Fruit fly (Drosophila melanogaster): ENCODE measurements around the gene SmydA-9.
A peak's percentile ranks its signal among the peaks of the same experiment; 100 is the strongest.

The SmydA-9 gene

DNA sequence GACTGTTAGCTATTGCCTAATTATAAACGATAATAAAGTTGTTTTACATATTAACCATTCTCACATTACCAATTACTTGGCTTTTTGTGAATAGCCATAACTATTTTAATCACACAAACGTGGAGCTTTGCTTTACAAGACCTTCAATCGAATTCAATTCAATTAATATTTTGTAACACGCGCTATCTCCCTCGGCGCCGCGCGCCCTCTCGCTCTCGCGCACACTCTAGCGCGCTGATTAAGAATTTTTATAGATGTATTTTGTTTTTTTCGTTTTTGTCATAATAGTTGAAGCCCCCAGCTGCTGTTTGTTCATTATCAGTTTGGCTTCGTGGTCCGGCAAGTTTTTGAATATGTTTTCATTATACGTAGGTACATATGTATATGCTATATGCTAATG lies 9.6 kb downstream of the SmydA-9 start:
- TF ChIP-seq CG14711 (tag; optimal IDR thresholded peaks at IDR 0.05) (no peak), Mnt (GFP tag; optimal IDR thresholded peaks at IDR 0.05) (peak; percentile 84), cnc (optimal IDR thresholded peaks at IDR 0.05) (no peak)

DNA sequence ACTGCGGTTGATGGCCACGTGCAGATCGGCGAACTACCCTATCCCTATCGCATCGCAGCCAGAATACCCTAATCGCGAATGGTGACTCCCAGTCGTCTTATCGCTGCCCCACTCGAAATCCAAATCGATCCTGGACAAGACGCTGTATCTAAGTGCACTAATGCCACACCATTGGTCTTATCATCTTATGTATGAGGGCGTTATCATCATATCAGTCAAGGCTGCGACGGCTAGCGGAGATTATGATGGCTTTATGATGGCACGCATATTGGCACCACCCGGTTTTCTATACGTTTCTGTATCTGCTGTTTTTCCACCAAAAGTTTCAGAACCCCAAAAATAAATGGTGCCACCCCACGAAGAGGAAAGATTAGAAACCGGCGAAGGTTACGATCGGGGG lies 10.5 kb downstream of the SmydA-9 start:
- TF ChIP-seq CG5204 (GFP tag; optimal IDR thresholded peaks at IDR 0.05) = no peak
- TF ChIP-seq tj (GFP tag; optimal IDR thresholded peaks at IDR 0.05) = no peak
- peak; percentile 58 for TF ChIP-seq Mnt (GFP tag; optimal IDR thresholded peaks at IDR 0.05)
- no peak for TF ChIP-seq CG7101 (tag; optimal IDR thresholded peaks at IDR 0.05)

DNA sequence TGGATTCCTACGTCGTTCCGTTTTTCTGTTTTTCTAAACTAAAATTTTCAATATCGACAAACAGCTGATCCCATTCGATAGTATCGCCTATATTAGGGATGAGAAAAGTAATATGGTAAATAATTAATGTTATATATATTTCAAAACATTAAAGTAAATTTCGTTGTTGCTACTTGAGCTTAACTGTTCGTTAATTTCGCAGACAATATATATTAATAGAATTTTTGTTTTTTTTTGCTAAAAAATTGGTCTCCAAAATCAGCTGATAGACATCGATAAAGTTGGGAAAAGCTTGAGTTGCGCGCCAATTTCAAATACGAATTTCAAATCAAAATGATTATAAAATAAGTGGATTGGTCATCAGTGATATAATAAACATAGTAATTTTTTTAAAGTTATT lies 14.3 kb downstream of the SmydA-9 start, which contains the start of gene CG12118:
CG12118 (minus strand) TSS at position 53 of the 400 bp plus-strand sequence.
- peak; percentile 85 for TF ChIP-seq CG7101 (tag; optimal IDR thresholded peaks at IDR 0.05)
- TF ChIP-seq bab1 (GFP tag; optimal IDR thresholded peaks at IDR 0.05) = peak; percentile 96
- no peak for TF ChIP-seq cnc (optimal IDR thresholded peaks at IDR 0.05)
- no peak for TF ChIP-seq Clk (GFP tag; optimal IDR thresholded peaks at IDR 0.05)
- TF ChIP-seq CG1620 (GFP tag; optimal IDR thresholded peaks at IDR 0.05) = peak; percentile 87
- TF ChIP-seq pad (GFP tag; optimal IDR thresholded peaks at IDR 0.05) = peak; percentile 58
- TF ChIP-seq toe (GFP tag; optimal IDR thresholded peaks at IDR 0.05) = peak; percentile 32
- TF ChIP-seq ovo (GFP tag; optimal IDR thresholded peaks at IDR 0.05) = peak; percentile 60
- TF ChIP-seq cic (GFP tag; optimal IDR thresholded peaks at IDR 0.05) = peak; percentile 1
- peak; percentile 87 for TF ChIP-seq CG14711 (tag; optimal IDR thresholded peaks at IDR 0.05)
- no peak for TF ChIP-seq Hr96 (GFP tag; optimal IDR thresholded peaks at IDR 0.05)
- TF ChIP-seq CG5204 (GFP tag; optimal IDR thresholded peaks at IDR 0.05) = peak; percentile 17
- TF ChIP-seq CG12768 (GFP tag; optimal IDR thresholded peaks at IDR 0.05) = peak; percentile 16
- peak; percentile 69 for TF ChIP-seq Mnt (GFP tag; optimal IDR thresholded peaks at IDR 0.05)
- TF ChIP-seq CG33017 (tag; optimal IDR thresholded peaks at IDR 0.05) = peak; percentile 56
- TF ChIP-seq CG7045 (GFP tag; optimal IDR thresholded peaks at IDR 0.05) = peak; percentile 10
- TF ChIP-seq CG11617 (GFP tag; optimal IDR thresholded peaks at IDR 0.05) = peak; percentile 84
- peak; percentile 67 for TF ChIP-seq Crg-1 (GFP tag; optimal IDR thresholded peaks at IDR 0.05)
- no peak for TF ChIP-seq kay (GFP tag; ENCODE audit: borderline replicate concordance)
- peak; percentile 71 for TF ChIP-seq tj (GFP tag; optimal IDR thresholded peaks at IDR 0.05)

DNA sequence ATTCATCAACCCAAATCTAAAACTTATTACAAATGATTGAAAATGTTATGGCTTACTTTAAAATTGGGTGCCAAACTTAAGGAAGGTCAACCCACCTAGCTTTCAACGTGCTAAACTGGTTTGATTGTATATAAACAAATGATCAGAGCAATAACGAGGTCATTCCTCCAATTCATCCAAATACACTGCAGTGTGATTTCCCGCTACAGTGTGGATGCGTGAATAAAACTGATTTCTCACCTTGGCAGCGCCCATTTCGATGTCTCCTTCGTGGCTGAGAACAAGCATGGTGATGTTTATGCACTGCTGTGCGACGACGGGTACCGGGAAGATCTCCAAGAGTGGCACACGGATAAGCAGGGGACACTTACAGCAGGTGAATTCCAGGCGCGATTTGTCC lies 15.4 kb downstream of the SmydA-9 start:
- TF ChIP-seq CG11617 (GFP tag; optimal IDR thresholded peaks at IDR 0.05) (no peak), ovo (GFP tag; optimal IDR thresholded peaks at IDR 0.05) (no peak), CG5204 (GFP tag; optimal IDR thresholded peaks at IDR 0.05) (no peak), CG7045 (GFP tag; optimal IDR thresholded peaks at IDR 0.05) (no peak), CG33017 (tag; optimal IDR thresholded peaks at IDR 0.05) (no peak), Clk (GFP tag; optimal IDR thresholded peaks at IDR 0.05) (no peak), CG12768 (GFP tag; optimal IDR thresholded peaks at IDR 0.05) (no peak), Mnt (GFP tag; optimal IDR thresholded peaks at IDR 0.05) (no peak), toe (GFP tag; optimal IDR thresholded peaks at IDR 0.05) (no peak), bab1 (GFP tag; optimal IDR thresholded peaks at IDR 0.05) (no peak), CG1620 (GFP tag; optimal IDR thresholded peaks at IDR 0.05) (no peak)

DNA sequence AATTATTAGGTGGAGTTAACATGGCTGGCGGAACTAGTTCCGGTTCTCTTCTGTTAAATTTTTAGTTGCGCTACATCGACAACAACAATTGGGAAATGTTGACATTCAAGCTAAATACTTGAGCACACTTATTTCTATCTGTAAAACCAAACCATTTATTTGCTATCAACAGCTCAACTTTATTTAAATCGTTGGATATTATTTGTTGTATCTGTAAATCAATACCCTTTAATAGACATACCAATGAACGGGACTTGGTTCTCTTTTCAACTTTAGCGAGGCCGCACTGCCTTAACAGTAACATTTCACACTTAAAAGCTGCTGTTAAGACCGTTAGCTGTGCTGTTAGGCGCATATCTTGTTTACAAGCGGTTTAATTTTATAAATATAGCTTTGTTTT lies 17.1 kb downstream of the SmydA-9 start, which contains the start of gene CG12106:
CG12106 (plus strand) TSS at position 295 of the 400 bp plus-strand sequence.
- no peak for TF ChIP-seq cnc (optimal IDR thresholded peaks at IDR 0.05)
- TF ChIP-seq ovo (GFP tag; optimal IDR thresholded peaks at IDR 0.05) = peak; percentile 57
- TF ChIP-seq tj (GFP tag; optimal IDR thresholded peaks at IDR 0.05) = no peak
- peak; percentile 25 for TF ChIP-seq CG11617 (GFP tag; optimal IDR thresholded peaks at IDR 0.05)
- peak; percentile 24 for TF ChIP-seq toe (GFP tag; optimal IDR thresholded peaks at IDR 0.05)
- peak; percentile 73 for TF ChIP-seq CG7101 (tag; optimal IDR thresholded peaks at IDR 0.05)
- TF ChIP-seq cic (GFP tag; optimal IDR thresholded peaks at IDR 0.05) = no peak
- peak; percentile 31 for TF ChIP-seq pad (GFP tag; optimal IDR thresholded peaks at IDR 0.05)
- TF ChIP-seq CG1620 (GFP tag; optimal IDR thresholded peaks at IDR 0.05) = peak; percentile 56
- peak; percentile 71 for TF ChIP-seq CG14711 (tag; optimal IDR thresholded peaks at IDR 0.05)
- TF ChIP-seq Clk (GFP tag; optimal IDR thresholded peaks at IDR 0.05) = no peak
- peak; percentile 39 for TF ChIP-seq CG5204 (GFP tag; optimal IDR thresholded peaks at IDR 0.05)
- no peak for TF ChIP-seq Hr96 (GFP tag; optimal IDR thresholded peaks at IDR 0.05)
- TF ChIP-seq Crg-1 (GFP tag; optimal IDR thresholded peaks at IDR 0.05) = peak; percentile 28
- peak; percentile 38 for TF ChIP-seq CG33017 (tag; optimal IDR thresholded peaks at IDR 0.05)
- peak; percentile 29 for TF ChIP-seq Mnt (GFP tag; optimal IDR thresholded peaks at IDR 0.05)
- TF ChIP-seq CG12768 (GFP tag; optimal IDR thresholded peaks at IDR 0.05) = peak; percentile 25
- TF ChIP-seq CG7045 (GFP tag; optimal IDR thresholded peaks at IDR 0.05) = no peak
- peak; percentile 60 for TF ChIP-seq bab1 (GFP tag; optimal IDR thresholded peaks at IDR 0.05)
- TF ChIP-seq kay (GFP tag; ENCODE audit: borderline replicate concordance) = no peak

DNA sequence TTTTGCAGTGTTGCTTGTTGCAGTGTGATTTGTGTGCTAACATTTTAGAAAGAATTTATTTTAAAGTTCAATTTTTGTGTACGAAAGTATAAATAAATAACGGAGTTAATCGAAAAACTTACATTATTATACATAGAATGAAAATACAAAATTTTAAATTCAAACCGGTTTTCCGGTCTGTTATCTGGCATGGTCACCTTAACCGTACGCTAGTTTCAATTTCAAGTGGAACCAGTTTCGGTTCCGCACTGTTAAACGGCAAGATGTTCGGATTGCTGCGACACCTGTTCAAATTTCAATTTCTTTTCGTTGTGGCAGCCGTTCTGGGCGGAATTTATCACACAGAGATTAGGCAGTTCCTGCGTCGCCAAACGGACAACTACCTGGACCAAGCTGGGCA lies 18.3 kb downstream of the SmydA-9 start, which contains the start of gene CG12056:
CG12056 (plus strand) TSS at position 241 of the 400 bp plus-strand sequence.
- TF ChIP-seq bab1 (GFP tag; optimal IDR thresholded peaks at IDR 0.05) = peak; percentile 35
- TF ChIP-seq CG1620 (GFP tag; optimal IDR thresholded peaks at IDR 0.05) = no peak

DNA sequence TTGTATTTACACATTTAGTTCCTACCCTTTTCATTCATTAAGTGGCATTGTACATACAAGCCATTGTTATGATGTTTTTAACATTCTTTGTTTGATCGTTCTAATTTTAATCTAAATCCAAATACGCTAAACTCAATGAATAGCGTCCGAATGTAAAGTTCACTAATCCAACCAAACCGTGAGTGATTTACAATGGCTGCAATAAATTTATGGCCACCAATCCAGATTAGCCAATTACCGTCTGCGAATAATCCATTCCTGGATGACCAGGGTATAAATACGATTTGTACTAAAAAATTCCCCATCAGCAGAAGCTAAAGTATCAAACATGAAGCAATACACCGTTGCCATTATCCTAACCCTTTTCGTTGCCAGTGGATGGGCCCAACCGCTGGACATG lies 19.3 kb downstream of the SmydA-9 start, which contains the start of gene CG12057:
CG12057 (plus strand) TSS at position 301 of the 400 bp plus-strand sequence.
- no peak for TF ChIP-seq CG33017 (tag; optimal IDR thresholded peaks at IDR 0.05)
- no peak for TF ChIP-seq bab1 (GFP tag; optimal IDR thresholded peaks at IDR 0.05)
- no peak for TF ChIP-seq Mnt (GFP tag; optimal IDR thresholded peaks at IDR 0.05)
- no peak for TF ChIP-seq cic (GFP tag; optimal IDR thresholded peaks at IDR 0.05)
- TF ChIP-seq CG11617 (GFP tag; optimal IDR thresholded peaks at IDR 0.05) = no peak
- no peak for TF ChIP-seq toe (GFP tag; optimal IDR thresholded peaks at IDR 0.05)

All from whole organism, adult.